Fruit fly (Drosophila melanogaster) whole organism, embryonic: ENCODE results near the gene Nplp3.

Experiments used
- Blimp-1 ChIP-seq: fragments of 200-800 bp; sonication (Bioruptor generic); optimal IDR thresholded peaks from 3 replicates; lab custom pipeline; 2018; ENCODE audit warnings: missing biosample characterization, missing genetic modification characterization, mild to moderate bottlenecking, moderate library complexity, missing genetic modification reagents
- CG11723 ChIP-seq: fragments of 200-800 bp; sonication (Bioruptor generic); optimal IDR thresholded peaks from 2 replicates; lab custom pipeline; 2017; ENCODE audit warnings: missing biosample characterization, mild to moderate bottlenecking, missing genetic modification characterization
- CG1602 ChIP-seq: fragments of 200-800 bp; sonication (Bioruptor generic); optimal IDR thresholded peaks from 3 replicates; lab custom pipeline; 2016; ENCODE audit warnings: missing biosample characterization, missing genetic modification characterization
- CG2202 ChIP-seq: fragments of 200-800 bp; sonication (Bioruptor generic); optimal IDR thresholded peaks from 2 replicates; lab custom pipeline; 2018; ENCODE audit warnings: missing biosample characterization, mild to moderate bottlenecking, missing genetic modification characterization
- CG30020 ChIP-seq: fragments of 200-800 bp; optimal IDR thresholded peaks from 2 replicates; lab custom pipeline; 2019; ENCODE audit warnings: missing biosample characterization, mild to moderate bottlenecking, missing genetic modification characterization, moderate library complexity
- CG32532 ChIP-seq: fragments of 200-800 bp; sonication (Bioruptor generic); IDR thresholded peaks from 2 replicates; pipeline ENCODE4 v1.3.6; 2022; ENCODE audit warnings: missing biosample characterization, missing genetic modification characterization
- CG34376 ChIP-seq: fragments of 200-800 bp; sonication (Bioruptor generic); optimal IDR thresholded peaks from 2 replicates; lab custom pipeline; 2018; ENCODE audit warnings: missing biosample characterization, mild to moderate bottlenecking, missing genetic modification characterization
- CG34422 ChIP-seq: fragments of 200-800 bp; sonication (Bioruptor generic); IDR thresholded peaks from 3 replicates; pipeline ENCODE4 v1.3.6; 2022; ENCODE audit warnings: missing biosample characterization, missing genetic modification characterization
- CG3838 ChIP-seq: fragments of 200-800 bp; sonication (Bioruptor generic); optimal IDR thresholded peaks from 3 replicates; lab custom pipeline; 2016; ENCODE audit warnings: missing biosample characterization, missing genetic modification characterization
- CG3995 ChIP-seq: fragments of 200-800 bp; sonication (Bioruptor generic); optimal IDR thresholded peaks from 3 replicates; lab custom pipeline; 2016; ENCODE audit warnings: missing biosample characterization, missing genetic modification characterization
- CG5245 ChIP-seq: fragments of 200-800 bp; sonication (Bioruptor generic); optimal IDR thresholded peaks from 3 replicates; lab custom pipeline; 2016; ENCODE audit warnings: missing biosample characterization, missing genetic modification characterization
- CG6254 ChIP-seq: fragments of 200-800 bp; sonication (Bioruptor generic); optimal IDR thresholded peaks from 3 replicates; lab custom pipeline; 2017; ENCODE audit warnings: mild to moderate bottlenecking, missing biosample characterization, missing genetic modification reagents, missing genetic modification characterization
- CG8089 ChIP-seq: fragments of 200-800 bp; sonication (Bioruptor generic); optimal IDR thresholded peaks from 3 replicates; lab custom pipeline; 2016; ENCODE audit warnings: missing biosample characterization, missing genetic modification characterization
- CG9932 ChIP-seq: fragments of 200-800 bp; sonication (Bioruptor generic); IDR thresholded peaks from 2 replicates; pipeline ENCODE4 v1.3.6; 2022; ENCODE audit warnings: missing biosample characterization, missing genetic modification characterization
- Dip2 ChIP-seq: fragments of 200-800 bp; sonication (Bioruptor generic); IDR thresholded peaks from 2 replicates; pipeline ENCODE4 v1.3.6; 2022; ENCODE audit warnings: missing biosample characterization, missing genetic modification characterization
- E2f1 ChIP-seq: fragments of 200-800 bp; sonication (Bioruptor generic); IDR thresholded peaks from 2 replicates; pipeline ENCODE4 v1.3.6; 2022; ENCODE audit warnings: missing biosample characterization, missing genetic modification characterization
- Eip74EF ChIP-seq, 2 experiments: fragments of 200-800 bp in 1 of 2; fragments of >200 bp in 1 of 2; sonication (Bioruptor generic) in 1 of 2; optimal IDR thresholded peaks; 2 replicates each; lab custom pipeline; 2017 to 2019; ENCODE audit warnings: missing biosample characterization in 2 of 2, missing genetic modification characterization in 2 of 2, mild to moderate bottlenecking in 1 of 2, moderate library complexity in 1 of 2
- Gsc ChIP-seq: fragments of 200-800 bp; sonication (Bioruptor generic); IDR thresholded peaks from 2 replicates; pipeline ENCODE4 v1.3.6; 2022; ENCODE audit warnings: missing biosample characterization, missing genetic modification characterization
- H15 ChIP-seq: fragments of 200-800 bp; sonication (Bioruptor generic); IDR thresholded peaks from 3 replicates; pipeline ENCODE4 v1.3.6; 2022; ENCODE audit warnings: missing biosample characterization, missing genetic modification characterization
- HHEX ChIP-seq: fragments of 200-800 bp; sonication (Bioruptor generic); optimal IDR thresholded peaks from 3 replicates; lab custom pipeline; 2017; ENCODE audit warnings: missing biosample characterization, mild to moderate bottlenecking, missing genetic modification characterization, missing genetic modification reagents
- Hr39 ChIP-seq: fragments of >200 bp; optimal IDR thresholded peaks from 2 replicates; lab custom pipeline; 2017
- Mes4 ChIP-seq: fragments of 200-800 bp; sonication (Bioruptor generic); optimal IDR thresholded peaks from 2 replicates; lab custom pipeline; 2016; ENCODE audit warnings: missing biosample characterization, missing genetic modification characterization
- NFAT ChIP-seq: fragments of 200-800 bp; sonication (Bioruptor generic); IDR thresholded peaks from 2 replicates; pipeline ENCODE4 v1.3.6; 2022; ENCODE audit warnings: missing biosample characterization, missing genetic modification characterization
- NK7.1 ChIP-seq: fragments of 200-800 bp; sonication (Bioruptor generic); optimal IDR thresholded peaks from 3 replicates; lab custom pipeline; 2016; ENCODE audit warnings: missing biosample characterization, missing genetic modification characterization
- Sox100B ChIP-seq: fragments of 200-800 bp; sonication (Bioruptor generic); optimal IDR thresholded peaks from 3 replicates; lab custom pipeline; 2018; ENCODE audit warnings: missing biosample characterization, mild to moderate bottlenecking, missing genetic modification characterization
- Sry-β ChIP-seq: fragments of 200-800 bp; sonication (Bioruptor generic); optimal IDR thresholded peaks from 2 replicates; lab custom pipeline; 2018; ENCODE audit warnings: missing biosample characterization, mild to moderate bottlenecking, missing genetic modification characterization, moderate library complexity
- Xrp1 ChIP-seq: fragments of 200-800 bp; sonication (Bioruptor generic); IDR thresholded peaks from 2 replicates; pipeline ENCODE4 v1.3.6; 2022; ENCODE audit warnings: missing biosample characterization, missing genetic modification characterization
- chinmo ChIP-seq: fragments of 200-800 bp; sonication (Bioruptor generic); IDR thresholded peaks from 4 replicates; pipeline ENCODE4 v1.3.6; 2022; ENCODE audit warnings: missing biosample characterization, missing genetic modification characterization; ENCODE audit not compliant: partially characterized antibody
- crc ChIP-seq: fragments of 200-800 bp; sonication (Bioruptor generic); optimal IDR thresholded peaks from 2 replicates; lab custom pipeline; 2016; ENCODE audit warnings: missing biosample characterization, missing genetic modification characterization
- dm ChIP-seq: fragments of 200-800 bp; sonication (Bioruptor generic); optimal IDR thresholded peaks from 3 replicates; lab custom pipeline; 2016; ENCODE audit warnings: missing biosample characterization, missing genetic modification characterization
- dmrt11E ChIP-seq: fragments of 200-800 bp; sonication (Bioruptor generic); optimal IDR thresholded peaks from 3 replicates; lab custom pipeline; 2018; ENCODE audit warnings: missing biosample characterization, mild to moderate bottlenecking, missing genetic modification characterization, moderate library complexity
- dmrt99B ChIP-seq: fragments of 200-800 bp; sonication (Bioruptor generic); optimal IDR thresholded peaks from 2 replicates; lab custom pipeline; 2018; ENCODE audit warnings: missing biosample characterization, mild to moderate bottlenecking, missing genetic modification characterization, moderate library complexity
- jumu ChIP-seq: fragments of 200-800 bp; sonication (Bioruptor generic); optimal IDR thresholded peaks from 3 replicates; lab custom pipeline; 2016; ENCODE audit warnings: missing biosample characterization, missing genetic modification characterization
- lbe ChIP-seq: fragments of 200-800 bp; sonication (Bioruptor generic); optimal IDR thresholded peaks from 2 replicates; lab custom pipeline; 2016; ENCODE audit warnings: missing biosample characterization, mild to moderate bottlenecking, missing genetic modification characterization
- scrt ChIP-seq: fragments of 200-800 bp; sonication (Bioruptor generic); optimal IDR thresholded peaks from 2 replicates; lab custom pipeline; 2018; ENCODE audit warnings: missing biosample characterization, mild to moderate bottlenecking, missing genetic modification characterization, moderate library complexity
- shn ChIP-seq: fragments of 200-800 bp; sonication (Bioruptor generic); optimal IDR thresholded peaks from 3 replicates; lab custom pipeline; 2016; ENCODE audit warnings: missing biosample characterization, missing genetic modification characterization
- slbo ChIP-seq: fragments of 200-800 bp; sonication (Bioruptor generic); IDR thresholded peaks from 2 replicates; pipeline ENCODE4 v1.3.6; 2022; ENCODE audit warnings: missing biosample characterization, missing genetic modification characterization
- trh ChIP-seq: fragments of 200-800 bp; sonication (Bioruptor generic); optimal IDR thresholded peaks from 2 replicates; lab custom pipeline; 2016; ENCODE audit warnings: missing biosample characterization, missing genetic modification characterization
- vfl ChIP-seq: fragments of 200-800 bp; sonication (Bioruptor generic); optimal IDR thresholded peaks from 2 replicates; lab custom pipeline; 2016; ENCODE audit warnings: missing biosample characterization, missing genetic modification characterization

Nplp3 gene

DNA sequence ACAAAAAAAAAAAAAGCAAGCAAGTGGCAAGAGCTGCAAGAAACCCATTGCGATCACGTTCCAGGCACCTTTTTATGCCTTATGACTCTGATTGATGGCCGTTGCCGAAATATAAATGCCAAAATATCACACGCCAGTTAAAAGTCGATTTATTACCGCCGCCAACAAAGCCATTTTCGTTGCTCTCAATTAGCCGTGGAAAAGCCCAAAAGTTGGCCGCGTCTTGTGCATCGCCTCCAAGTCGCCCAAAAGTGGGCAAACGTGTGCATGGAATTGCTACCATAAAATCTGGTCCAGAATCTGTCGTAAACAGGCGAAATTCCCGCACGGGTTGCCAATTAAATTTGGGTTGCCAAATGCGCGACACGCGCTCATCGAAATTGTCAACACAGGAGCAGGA is 26.1 kb upstream of the Nplp3 start (continued):
- TF ChIP-seq Dip2 (GFP tag; lab: Robert Waterston, UW) (no peak), chinmo (GFP tag; lab: Robert Waterston, UW) (no peak)
- TF ChIP-seq, all 482 proteins: peak for 5

DNA sequence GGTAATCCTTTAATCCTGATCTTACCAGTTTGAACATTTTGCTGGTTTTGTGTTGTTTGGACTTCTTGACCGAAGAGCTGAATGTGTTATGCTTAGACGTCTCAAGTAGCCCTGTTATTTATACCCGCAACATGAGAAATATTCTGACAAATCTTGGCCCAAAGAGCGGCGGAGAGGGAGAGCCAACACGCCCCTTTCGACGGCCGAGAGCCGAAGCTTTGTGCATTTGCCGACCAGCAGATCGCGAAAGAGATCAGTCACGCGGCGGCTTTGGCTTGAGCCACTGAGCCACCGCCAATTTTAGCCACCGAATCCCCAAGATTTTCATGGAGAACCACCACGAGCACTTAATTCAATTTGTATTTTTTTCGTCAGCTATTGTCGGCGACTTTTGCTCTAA is 22.4 kb upstream of the Nplp3 start, which contains the start of gene CG4962:
TSS of gene CG4962 (minus strand) at position 101 of the 400 bp plus-strand sequence.
- TF ChIP-seq NK7.1, result no peak
- no peak for TF ChIP-seq CG3995 (GFP tag; lab: Kevin White, UChicago)
- no peak for TF ChIP-seq vfl (GFP tag; lab: Kevin White, UChicago)
- TF ChIP-seq shn (GFP tag; lab: Kevin White, UChicago), result no peak
- no peak for TF ChIP-seq Gsc
- no peak for TF ChIP-seq Mes4
- TF ChIP-seq CG9932, result no peak
- no peak for TF ChIP-seq trh (GFP tag; lab: Kevin White, UChicago)
- TF ChIP-seq Hr39 (lab: Kevin White, UChicago), result no peak
- TF ChIP-seq dm (GFP tag; lab: Kevin White, UChicago), result no peak
- no peak for TF ChIP-seq CG5245 (GFP tag; lab: Kevin White, UChicago)
- no peak for TF ChIP-seq crc (GFP tag; lab: Kevin White, UChicago)
- TF ChIP-seq CG3838 (GFP tag; lab: Kevin White, UChicago), result no peak
- TF ChIP-seq jumu (GFP tag; lab: Kevin White, UChicago), result no peak
- no peak for TF ChIP-seq NFAT (GFP tag; lab: Robert Waterston, UW)
- TF ChIP-seq CG34376, result no peak
- no peak for TF ChIP-seq Sox100B (GFP tag; lab: Kevin White, UChicago)

DNA sequence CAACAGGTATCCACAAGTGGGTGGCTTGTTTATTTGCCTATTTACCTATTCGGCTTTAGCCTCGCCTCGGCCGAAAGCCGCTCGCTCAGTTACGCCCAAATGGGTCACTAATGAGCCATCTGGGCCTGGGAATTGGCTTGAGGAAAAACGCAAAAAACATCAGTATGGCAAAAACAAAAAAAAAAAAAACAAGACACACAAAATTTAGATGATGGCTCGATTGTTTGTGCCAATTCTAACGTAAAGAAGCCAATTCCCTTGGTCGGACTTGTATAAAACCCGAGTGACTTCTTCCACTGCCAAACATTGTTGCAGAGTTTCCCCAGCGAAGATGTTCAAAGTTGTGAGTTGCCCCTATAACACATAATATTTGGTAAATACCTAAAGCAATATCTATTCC is 16.7 kb upstream of the Nplp3 start, which contains the start of gene CG4982:
TSS of gene CG4982 (plus strand) at position 301 of the 400 bp plus-strand sequence.
- no peak for TF ChIP-seq lbe
- no peak for TF ChIP-seq CG34422 (GFP tag; lab: Robert Waterston, UW)
- no peak for TF ChIP-seq H15 (GFP tag; lab: Robert Waterston, UW)
- TF ChIP-seq CG30020 (tag; lab: Kevin White, UChicago), result no peak
- TF ChIP-seq dmrt11E (tag; lab: Kevin White, UChicago), result no peak
- TF ChIP-seq CG1602 (GFP tag; lab: Kevin White, UChicago), result no peak
- TF ChIP-seq dmrt99B, result no peak
- no peak for TF ChIP-seq CG8089 (GFP tag; lab: Kevin White, UChicago)
- no peak for TF ChIP-seq E2f1
- no peak for TF ChIP-seq Eip74EF (GFP tag; optimal IDR thresholded peaks at IDR 0.05; lab: Kevin White, UChicago)
- no peak for TF ChIP-seq scrt (GFP tag; lab: Kevin White, UChicago)
- TF ChIP-seq CG2202, result no peak
- no peak for TF ChIP-seq CG32532 (GFP tag; lab: Robert Waterston, UW)
- no peak for TF ChIP-seq HHEX (GFP tag; lab: Kevin White, UChicago)
- no peak for TF ChIP-seq CG6254

DNA sequence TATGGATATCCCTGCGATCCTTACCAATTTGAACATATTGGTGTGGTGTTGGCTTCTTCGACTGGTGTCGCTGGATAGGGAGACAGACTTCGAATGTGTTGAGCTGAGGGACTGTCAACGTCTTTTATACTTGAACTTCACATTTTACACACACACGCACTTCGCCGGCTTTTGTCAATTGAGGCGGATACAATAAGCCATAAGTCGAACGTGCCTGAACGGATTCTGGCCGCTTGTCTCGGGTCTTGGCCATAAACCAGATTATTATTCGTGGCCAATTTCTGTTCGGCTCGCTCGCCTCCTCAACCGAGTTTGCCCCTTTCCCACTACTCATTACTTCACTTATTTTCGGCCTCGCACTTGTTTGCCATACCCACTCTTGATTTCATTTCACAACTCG is 14.7 kb upstream of the Nplp3 start, which contains the start of gene CG13044:
TSS of gene CG13044 (minus strand) at position 101 of the 400 bp plus-strand sequence.
- no peak for TF ChIP-seq slbo
- TF ChIP-seq scrt (GFP tag; lab: Kevin White, UChicago), result no peak
- no peak for TF ChIP-seq CG11723 (GFP tag; lab: Kevin White, UChicago)
- TF ChIP-seq Xrp1, result no peak
- TF ChIP-seq Blimp-1 (GFP tag; lab: Kevin White, UChicago), result peak; percentile 16
- no peak for TF ChIP-seq CG32532 (GFP tag; lab: Robert Waterston, UW)
- no peak for TF ChIP-seq Hr39 (lab: Kevin White, UChicago)
- TF ChIP-seq Sry-β (GFP tag; lab: Kevin White, UChicago), result no peak
- no peak for TF ChIP-seq CG9932
